Worm (Caenorhabditis elegans): ENCODE data around the gene tut-1.
"Not testable (repeated sequence)": the region's sequence is repeated elsewhere in the genome, so short reads cannot be mapped to it uniquely, and the experiment has no call there.

Gene tut-1

DNA sequence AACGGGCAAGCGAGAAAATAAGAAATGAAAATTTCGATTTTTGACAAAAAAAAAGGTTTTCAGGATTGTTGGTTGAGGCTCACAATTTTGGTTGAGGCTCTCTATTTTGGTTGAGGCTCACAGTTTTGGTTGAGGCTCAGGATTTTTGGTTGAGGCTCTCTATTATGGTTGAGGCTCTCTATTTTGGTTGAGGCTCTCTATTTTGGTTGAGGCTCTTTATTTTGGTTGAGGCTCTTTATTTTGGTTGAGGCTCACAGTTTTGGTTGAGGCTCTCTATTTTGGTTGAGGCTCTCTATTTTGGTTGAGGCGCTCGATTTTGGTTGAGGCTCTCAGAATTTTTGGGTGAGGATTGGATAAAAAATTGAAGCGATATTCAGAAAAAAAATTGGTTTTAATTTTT lies 1.7 kb downstream of the tut-1 start:
- TF ChIP-seq ama-1 (optimal IDR thresholded peaks at IDR 0.05) (no peak), sma-9 (GFP tag; optimal IDR thresholded peaks at IDR 0.05) (no peak), sma-9 (tag; optimal IDR thresholded peaks at IDR 0.05) (no peak), F13H6.1 (tag; optimal IDR thresholded peaks at IDR 0.05) (no peak), unc-55 (GFP tag; optimal IDR thresholded peaks at IDR 0.05) (no peak), nhr-25 (tag; optimal IDR thresholded peaks at IDR 0.05) (no peak), crh-2 (tag; optimal IDR thresholded peaks at IDR 0.05) (no peak), dmd-4 (tag; optimal IDR thresholded peaks at IDR 0.05) (no peak), ztf-4 (tag; optimal IDR thresholded peaks at IDR 0.05) (no peak), C34F6.9 (tag; optimal IDR thresholded peaks at IDR 0.05) (no peak), peb-1 (tag; optimal IDR thresholded peaks at IDR 0.05) (no peak), ceh-16 (tag; optimal IDR thresholded peaks at IDR 0.05) (no peak), sma-3 (GFP tag; optimal IDR thresholded peaks at IDR 0.05) (no peak), elt-3 (tag; optimal IDR thresholded peaks at IDR 0.05) (no peak), lsy-2 (tag; optimal IDR thresholded peaks at IDR 0.05) (no peak)

ce11 chrIV:118786-119185 lies 2.7 kb downstream of the tut-1 start:
- TF ChIP-seq lin-13 (GFP tag; optimal IDR thresholded peaks at IDR 0.05) (no peak), lin-39 (tag; optimal IDR thresholded peaks at IDR 0.05) (no peak), ceh-16 (tag; optimal IDR thresholded peaks at IDR 0.05) (no peak), aly-2 (tag; optimal IDR thresholded peaks at IDR 0.05) (no peak), nhr-10 (tag; optimal IDR thresholded peaks at IDR 0.05) (no peak), sma-3 (GFP tag; optimal IDR thresholded peaks at IDR 0.05) (no peak), gmeb-1 (tag; optimal IDR thresholded peaks at IDR 0.05) (no peak), ztf-11 (tag; optimal IDR thresholded peaks at IDR 0.05) (no peak), F13H6.1 (tag; optimal IDR thresholded peaks at IDR 0.05) (no peak), lin-11 (tag; optimal IDR thresholded peaks at IDR 0.05) (no peak), alr-1 (tag; optimal IDR thresholded peaks at IDR 0.05) (no peak), C34F6.9 (tag; optimal IDR thresholded peaks at IDR 0.05) (no peak), egl-27 (tag; optimal IDR thresholded peaks at IDR 0.05) (no peak), lsy-2 (tag; optimal IDR thresholded peaks at IDR 0.05) (no peak), fos-1 (tag; optimal IDR thresholded peaks at IDR 0.05) (no peak), ceh-82 (tag; optimal IDR thresholded peaks at IDR 0.05) (no peak)

DNA sequence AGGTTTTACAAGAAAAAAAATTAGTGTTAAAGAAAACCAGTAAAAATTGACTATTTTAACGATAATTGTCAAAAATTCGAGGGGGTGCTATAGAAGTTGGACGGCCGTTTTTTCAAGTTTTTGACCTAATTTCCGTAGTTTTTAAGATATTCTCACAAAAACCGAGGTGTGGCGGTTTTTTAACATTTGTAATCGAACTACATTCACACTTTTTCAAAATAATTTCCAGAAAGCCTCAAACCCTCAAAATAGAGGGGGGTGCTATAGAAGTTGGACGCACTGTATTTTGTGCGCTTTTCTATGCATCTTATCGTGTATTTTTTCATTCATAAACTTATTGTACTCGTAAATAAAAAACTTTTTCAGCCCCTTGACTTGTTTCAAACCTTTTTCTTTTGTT lies 10.1 kb downstream of the tut-1 start, which contains the start of gene F29C4.4:
TSS of gene F29C4.4 (plus strand) at position 301 of the 400 bp plus-strand sequence.
- TF ChIP-seq nhr-23 (tag; optimal IDR thresholded peaks at IDR 0.05); ztf-4 (tag; optimal IDR thresholded peaks at IDR 0.05); ama-1 (optimal IDR thresholded peaks at IDR 0.05): not testable (repeated sequence)

ce11 chrIV:109307-109706 lies 12.2 kb downstream of the tut-1 start, which contains the start of gene B0545.4:
B0545.4 (minus strand) TSS chrIV:109407.
- no peak for TF ChIP-seq crh-2 (tag; optimal IDR thresholded peaks at IDR 0.05)
- TF ChIP-seq mdl-1 (tag; optimal IDR thresholded peaks at IDR 0.05), result no peak
- no peak for TF ChIP-seq alr-1 (tag; optimal IDR thresholded peaks at IDR 0.05)
- no peak for TF ChIP-seq nhr-6 (tag; optimal IDR thresholded peaks at IDR 0.05)
- TF ChIP-seq unc-39 (tag; optimal IDR thresholded peaks at IDR 0.05), result no peak
- no peak for TF ChIP-seq elt-1 (tag; optimal IDR thresholded peaks at IDR 0.05)
- no peak for TF ChIP-seq nhr-23 (tag; optimal IDR thresholded peaks at IDR 0.05)
- TF ChIP-seq nhr-25 (tag; optimal IDR thresholded peaks at IDR 0.05), result no peak
- TF ChIP-seq aly-2 (tag; optimal IDR thresholded peaks at IDR 0.05), result no peak
- TF ChIP-seq elt-3 (tag; optimal IDR thresholded peaks at IDR 0.05), result no peak
- no peak for TF ChIP-seq lsy-2 (tag; optimal IDR thresholded peaks at IDR 0.05)
- no peak for TF ChIP-seq skn-1 (tag; optimal IDR thresholded peaks at IDR 0.05)
- no peak for TF ChIP-seq nhr-21 (tag; optimal IDR thresholded peaks at IDR 0.05)

DNA sequence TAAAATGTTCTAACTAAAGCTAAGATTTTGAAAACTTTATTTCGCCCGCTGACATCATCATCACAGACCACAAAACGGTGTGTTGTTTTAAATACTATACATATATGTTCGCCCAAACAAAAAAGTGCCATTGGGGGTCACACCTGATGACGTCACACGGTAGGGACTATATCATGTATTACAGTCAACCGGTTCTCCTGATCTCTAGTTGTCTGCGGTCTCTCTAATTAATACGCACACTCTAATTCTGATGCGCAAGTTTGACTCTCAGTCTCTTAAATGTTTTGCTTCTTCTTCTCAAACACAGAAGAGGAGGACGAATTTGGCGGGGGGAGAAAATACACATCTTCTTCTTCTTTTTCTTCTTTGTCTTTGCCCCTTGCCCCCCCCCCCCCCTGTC lies 18.7 kb downstream of the tut-1 start:
- TF ChIP-seq mbf-1 (tag; optimal IDR thresholded peaks at IDR 0.05) (no peak), Y55F3AM.14 (GFP tag; optimal IDR thresholded peaks at IDR 0.05) (peak; percentile 36), skn-1 (tag; optimal IDR thresholded peaks at IDR 0.05) (no peak), ceh-16 (tag; optimal IDR thresholded peaks at IDR 0.05) (no peak), lsy-2 (tag; optimal IDR thresholded peaks at IDR 0.05) (peak in 1 of 2 experiments; percentile 24), F13H6.1 (tag; optimal IDR thresholded peaks at IDR 0.05) (peak; percentile 9), nhr-21 (tag; optimal IDR thresholded peaks at IDR 0.05) (peak; percentile 36), egl-27 (tag; optimal IDR thresholded peaks at IDR 0.05) (peak; percentile 6), sma-3 (GFP tag; optimal IDR thresholded peaks at IDR 0.05) (peak; percentile 81), nhr-12 (tag; optimal IDR thresholded peaks at IDR 0.05) (no peak), nhr-25 (tag; optimal IDR thresholded peaks at IDR 0.05) (peak; percentile 92), crh-2 (tag; optimal IDR thresholded peaks at IDR 0.05) (peak; percentile 59), ztf-1 (GFP tag; conservative IDR thresholded peaks at IDR 0.05) (no peak), sma-9 (GFP tag; optimal IDR thresholded peaks at IDR 0.05) (peak; percentile 51), sma-9 (tag; optimal IDR thresholded peaks at IDR 0.05) (no peak), nhr-129 (tag; optimal IDR thresholded peaks at IDR 0.05) (peak; percentile 9), sem-4 (tag; optimal IDR thresholded peaks at IDR 0.05) (peak; percentile 35), blmp-1 (tag; optimal IDR thresholded peaks at IDR 0.05; ENCODE audit: insufficient read depth) (peak; percentile 59), ztf-4 (tag; optimal IDR thresholded peaks at IDR 0.05) (peak; percentile 11)

Data from whole organism, L2 larva.